Fruit fly (Drosophila melanogaster) whole organism, prepupa: ENCODE measurements around the gene ine.

Source experiments
- CG3032 ChIP-seq: fragments of 200-800 bp; optimal IDR thresholded peaks from 2 replicates; lab custom pipeline; 2019; ENCODE audit warnings: missing biosample characterization, mild to moderate bottlenecking, missing genetic modification characterization, moderate library complexity
- CG6276 ChIP-seq: fragments of 200-800 bp; sonication (Bioruptor generic); optimal IDR thresholded peaks from 2 replicates; lab custom pipeline; 2017; ENCODE audit warnings: missing biosample characterization, mild to moderate bottlenecking, missing genetic modification characterization
- CG9139 ChIP-seq: fragments of 200-800 bp; sonication (Bioruptor generic); optimal IDR thresholded peaks from 3 replicates; lab custom pipeline; 2017; ENCODE audit warnings: missing biosample characterization, mild to moderate bottlenecking, missing genetic modification characterization
- Ets96B ChIP-seq: fragments of 200-800 bp; optimal IDR thresholded peaks from 2 replicates; lab custom pipeline; 2019; ENCODE audit warnings: missing biosample characterization, mild to moderate bottlenecking, missing genetic modification characterization, moderate library complexity
- OdsH ChIP-seq: fragments of 200-800 bp; sonication (Bioruptor generic); optimal IDR thresholded peaks from 3 replicates; lab custom pipeline; 2016; ENCODE audit warnings: missing biosample characterization, missing genetic modification characterization
- Sox102F ChIP-seq: fragments of 200-800 bp; sonication (Bioruptor generic); optimal IDR thresholded peaks from 2 replicates; lab custom pipeline; 2016; ENCODE audit warnings: missing biosample characterization, mild to moderate bottlenecking, missing genetic modification characterization
- Sox14 ChIP-seq: fragments of 200-800 bp; sonication (Bioruptor generic); optimal IDR thresholded peaks from 3 replicates; lab custom pipeline; 2016; ENCODE audit warnings: missing biosample characterization, missing genetic modification characterization
- fd59A ChIP-seq: fragments of 200-800 bp; sonication (Bioruptor generic); optimal IDR thresholded peaks from 2 replicates; lab custom pipeline; 2017; ENCODE audit warnings: missing biosample characterization, mild to moderate bottlenecking, missing genetic modification characterization, missing genetic modification reagents
- salr ChIP-seq, 2 experiments: fragments of 200-800 bp; sonication (Bioruptor generic); optimal IDR thresholded peaks; 3 replicates each; lab custom pipeline; 2016 to 2018; ENCODE audit warnings: missing biosample characterization in 2 of 2, missing genetic modification characterization in 2 of 2, mild to moderate bottlenecking in 1 of 2

DNA sequence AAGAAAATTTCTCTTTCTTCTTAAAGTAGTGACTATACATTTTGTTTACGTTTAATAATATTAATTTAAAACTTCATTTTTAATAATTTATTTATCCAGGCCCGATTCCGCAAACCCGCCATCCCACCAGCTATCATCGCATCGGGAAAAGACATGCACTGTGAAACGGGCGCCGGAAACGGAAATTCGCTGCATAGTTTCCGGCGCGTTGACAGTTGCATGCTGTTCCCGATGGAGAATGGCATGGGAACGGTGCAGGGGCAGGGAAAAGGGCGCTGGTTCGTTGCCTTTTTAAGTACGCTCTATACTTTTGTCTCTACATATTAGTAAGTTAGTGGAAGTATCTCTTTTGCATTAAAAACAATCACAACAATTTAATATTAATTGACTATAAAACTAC is 1.2 kb upstream of the ine start:
- no peak for TF ChIP-seq Sox14 (GFP tag; lab: Kevin White, UChicago)
- TF ChIP-seq Sox102F, result no peak
- TF ChIP-seq OdsH (GFP tag; lab: Kevin White, UChicago), result no peak
- TF ChIP-seq CG3032 (tag; lab: Kevin White, UChicago), result no peak
- no peak for TF ChIP-seq fd59A (GFP tag; lab: Kevin White, UChicago)
- no peak for TF ChIP-seq CG9139 (GFP tag; lab: Kevin White, UChicago)
- no peak for TF ChIP-seq Ets96B (tag; lab: Kevin White, UChicago)
- TF ChIP-seq salr (GFP tag; optimal IDR thresholded peaks at IDR 0.05; lab: Kevin White, UChicago), result no peak
- TF ChIP-seq CG6276, result no peak
